Fruit fly (Drosophila melanogaster): ENCODE results near the gene CG11964.
A peak's percentile ranks its signal among the peaks of the same experiment; 100 is the strongest.

CG11964 gene

dm6 chr3R:8922617-8923242 is 22.1 kb downstream of the CG11964 start (continued):
- peak; percentile 21 for TF ChIP-seq Ssrp (tag; optimal IDR thresholded peaks at IDR 0.05)
- peak; percentile 47 for TF ChIP-seq Spps (tag; optimal IDR thresholded peaks at IDR 0.05)
- TF ChIP-seq Bdp1 (GFP tag; optimal IDR thresholded peaks at IDR 0.05) = no peak
- TF ChIP-seq CG9727 (GFP tag; optimal IDR thresholded peaks at IDR 0.05) = peak; percentile 13
- no peak for TF ChIP-seq cwo (GFP tag; optimal IDR thresholded peaks at IDR 0.05)
- TF ChIP-seq CG1603 (tag; optimal IDR thresholded peaks at IDR 0.05) = peak; percentile 38
- TF ChIP-seq bsh (GFP tag; optimal IDR thresholded peaks at IDR 0.05) = peak; percentile 37 to 55
- peak; percentile 33 for TF ChIP-seq CG6254 (GFP tag; optimal IDR thresholded peaks at IDR 0.05)
- TF ChIP-seq az2 (GFP tag; optimal IDR thresholded peaks at IDR 0.05) = peak; percentile 25
- peak; percentile 43 for TF ChIP-seq CG11504 (tag; optimal IDR thresholded peaks at IDR 0.05)
- no peak for TF ChIP-seq Poxn (GFP tag; IDR thresholded peaks at IDR 0.05)
- TF ChIP-seq Hsf (GFP tag; optimal IDR thresholded peaks at IDR 0.05) = no peak
- no peak for TF ChIP-seq emc (GFP tag; optimal IDR thresholded peaks at IDR 0.05)
- no peak for TF ChIP-seq slp2 (GFP tag; optimal IDR thresholded peaks at IDR 0.05)
- no peak for TF ChIP-seq jigr1 (GFP tag; IDR thresholded peaks at IDR 0.05)
- TF ChIP-seq CG1233 (GFP tag; optimal IDR thresholded peaks at IDR 0.05) = peak; percentile 26
- no peak for TF ChIP-seq PHDP (tag; optimal IDR thresholded peaks at IDR 0.05)
- TF ChIP-seq trh (GFP tag; optimal IDR thresholded peaks at IDR 0.05) = no peak
- 0 out of 2 replicates have a peak, but pooled peaks have one; percentile 20 for TF ChIP-seq CG31441 (GFP tag; IDR thresholded peaks at IDR 0.05)
- TF ChIP-seq Sry-δ (GFP tag; optimal IDR thresholded peaks at IDR 0.05) = no peak
- no peak for TF ChIP-seq NC2α (GFP tag; optimal IDR thresholded peaks at IDR 0.05)
- TF ChIP-seq CG2712 (tag; optimal IDR thresholded peaks at IDR 0.05) = peak; percentile 55
- no peak for TF ChIP-seq Doc2 (GFP tag; IDR thresholded peaks at IDR 0.05)
- TF ChIP-seq fd96Cb (tag; optimal IDR thresholded peaks at IDR 0.05) = peak; percentile 54
- TF ChIP-seq trem (tag; optimal IDR thresholded peaks at IDR 0.05) = peak; percentile 18
- peak; percentile 36 for TF ChIP-seq Sox102F (GFP tag; optimal IDR thresholded peaks at IDR 0.05)
- TF ChIP-seq CG14710 (tag; optimal IDR thresholded peaks at IDR 0.05) = peak; percentile 34
- peak; percentile 84 for TF ChIP-seq sens (GFP tag)
- TF ChIP-seq Drgx (GFP tag; IDR thresholded peaks at IDR 0.05) = peak; percentile 27; the same call in 1 of the 2 replicates
- no peak for TF ChIP-seq Hmx (GFP tag; optimal IDR thresholded peaks at IDR 0.05)
- peak; percentile 25; the same call in 1 of the 4 replicates for TF ChIP-seq Gug (GFP tag; IDR thresholded peaks at IDR 0.05)
- TF ChIP-seq Mes4 (GFP tag; optimal IDR thresholded peaks at IDR 0.05) = no peak
- TF ChIP-seq dmrt99B (tag; optimal IDR thresholded peaks at IDR 0.05) = peak; percentile 23
- TF ChIP-seq unpg (GFP tag; optimal IDR thresholded peaks at IDR 0.05) = peak; percentile 30
- TF ChIP-seq CG10979 (tag; optimal IDR thresholded peaks at IDR 0.05) = peak; percentile 67
- TF ChIP-seq Blimp-1 (GFP tag; optimal IDR thresholded peaks at IDR 0.05) = peak; percentile 75
- peak; percentile 59; the same call in 1 of the 2 replicates for TF ChIP-seq Xrp1 (GFP tag; IDR thresholded peaks at IDR 0.05)
- peak; percentile 25 for TF ChIP-seq phol (tag; optimal IDR thresholded peaks at IDR 0.05)
- no peak for TF ChIP-seq br (optimal IDR thresholded peaks at IDR 0.05)
- TF ChIP-seq Xbp1 (GFP tag; optimal IDR thresholded peaks at IDR 0.05) = peak; percentile 1
- TF ChIP-seq D (optimal IDR thresholded peaks at IDR 0.05) = no peak
- peak; percentile 18 for TF ChIP-seq D (GFP tag; optimal IDR thresholded peaks at IDR 0.05)
- TF ChIP-seq chinmo (GFP tag; IDR thresholded peaks at IDR 0.05; ENCODE audit: partially characterized antibody) = no peak
- 0 out of 3 replicates have a peak, but pooled peaks have one; percentile 37 for TF ChIP-seq ci (GFP tag; IDR thresholded peaks at IDR 0.05)
- TF ChIP-seq chif (GFP tag; optimal IDR thresholded peaks at IDR 0.05) = peak; percentile 22 to 27
- peak; percentile 41 for TF ChIP-seq chn (GFP tag; optimal IDR thresholded peaks at IDR 0.05)
- no peak for TF ChIP-seq Mrtf (GFP tag; IDR thresholded peaks at IDR 0.05)
- 0 out of 2 replicates have a peak, but pooled peaks have one; percentile 15 for TF ChIP-seq sisA (GFP tag; IDR thresholded peaks at IDR 0.05)
- TF ChIP-seq CG6813 (GFP tag; optimal IDR thresholded peaks at IDR 0.05) = peak; percentile 6
- TF ChIP-seq CG4707 (GFP tag; optimal IDR thresholded peaks at IDR 0.05) = no peak

All from whole organism, embryonic.